Fruit fly (Drosophila melanogaster): ENCODE measurements around the gene CG11529.

dm6 chr3L:12193485-12193884 lies 4.1 kb upstream of the CG11529 start, which contains the start of gene thoc6:
- TF ChIP-seq Atf6 (GFP tag; IDR thresholded peaks at IDR 0.05) (no peak), knrl (GFP tag; IDR thresholded peaks at IDR 0.05; ENCODE audit: partially characterized antibody) (no peak), HmgZ (tag; optimal IDR thresholded peaks at IDR 0.05) (no peak), ro (GFP tag; IDR thresholded peaks at IDR 0.05) (no peak), esg (GFP tag; conservative IDR thresholded peaks at IDR 0.05) (no peak), Dll (GFP tag; IDR thresholded peaks at IDR 0.05; ENCODE audit: partially characterized antibody) (0 out of 4 replicates have a peak, but pooled peaks have one; percentile 25)

Data from whole organism, embryonic.